Worm (Caenorhabditis elegans) whole organism, early embryonic: ENCODE measurements around the gene F52H2.1.

Experiments
- B0310.2 ChIP-seq: sonication (generic microtip); optimal IDR thresholded peaks from 2 replicates; lab custom pipeline; 2016; ENCODE audit warnings: mild to moderate bottlenecking, missing genetic modification characterization, missing compliant biosample characterization
- F13C5.2 ChIP-seq: sonication (generic microtip); optimal IDR thresholded peaks from 2 replicates; lab custom pipeline; 2017; ENCODE audit warnings: mild to moderate bottlenecking, missing genetic modification characterization, inconsistent platforms, missing compliant biosample characterization
- aly-1 ChIP-seq: sonication (generic microtip); optimal IDR thresholded peaks from 2 replicates; lab custom pipeline; 2016; ENCODE audit warnings: missing genetic modification characterization, missing compliant biosample characterization
- ama-1 ChIP-seq: fragments of 150-350 bp; optimal IDR thresholded peaks from 2 replicates; lab custom pipeline; 2014
- ceh-13 ChIP-seq: fragments of 200-800 bp; sonication (Bioruptor generic); optimal IDR thresholded peaks from 2 replicates; lab custom pipeline; 2018; ENCODE audit warnings: mild to moderate bottlenecking, missing genetic modification characterization, missing compliant biosample characterization
- ceh-36 ChIP-seq: sonication (generic microtip); optimal IDR thresholded peaks from 2 replicates; lab custom pipeline; 2016; ENCODE audit warnings: missing genetic modification characterization, inconsistent platforms, missing compliant biosample characterization
- ets-7 ChIP-seq: sonication (generic microtip); optimal IDR thresholded peaks from 2 replicates; lab custom pipeline; 2016; ENCODE audit warnings: missing genotype, missing genetic modification characterization, missing compliant biosample characterization
- flt-1 ChIP-seq: fragments of 200-800 bp; sonication (Bioruptor generic); IDR thresholded peaks from 2 replicates; pipeline ENCODE4 v1.3.6; 2022; ENCODE audit warnings: missing genetic modification characterization, missing compliant biosample characterization
- hmbx-1 ChIP-seq: sonication (generic microtip); optimal IDR thresholded peaks from 2 replicates; lab custom pipeline; 2016; ENCODE audit warnings: mild to moderate bottlenecking, missing genetic modification characterization, missing compliant biosample characterization
- hmg-4 ChIP-seq: fragments of 200-800 bp; sonication (Bioruptor generic); optimal IDR thresholded peaks from 2 replicates; lab custom pipeline; 2018; ENCODE audit warnings: mild to moderate bottlenecking, missing genetic modification characterization, missing compliant biosample characterization
- pes-1 ChIP-seq: fragments of 200-800 bp; sonication (Bioruptor generic); IDR thresholded peaks from 2 replicates; pipeline ENCODE4 v1.3.6; 2022; ENCODE audit warnings: missing genetic modification reagents, missing genetic modification characterization, missing compliant biosample characterization
- scrt-1 ChIP-seq: fragments of 200-800 bp; sonication (Bioruptor generic); IDR thresholded peaks from 2 replicates; pipeline ENCODE4 v1.3.6; 2022; ENCODE audit warnings: missing genetic modification characterization, missing compliant biosample characterization
- tbx-37 ChIP-seq: fragments of 200-800 bp; sonication (Bioruptor generic); conservative IDR thresholded peaks from 2 replicates; pipeline ENCODE4 v1.3.6; 2022; ENCODE audit warnings: missing genetic modification reagents, missing genetic modification characterization, missing compliant biosample characterization
- tra-4 ChIP-seq: sonication (generic microtip); optimal IDR thresholded peaks from 2 replicates; lab custom pipeline; 2017; ENCODE audit warnings: missing genetic modification characterization, missing compliant biosample characterization

DNA sequence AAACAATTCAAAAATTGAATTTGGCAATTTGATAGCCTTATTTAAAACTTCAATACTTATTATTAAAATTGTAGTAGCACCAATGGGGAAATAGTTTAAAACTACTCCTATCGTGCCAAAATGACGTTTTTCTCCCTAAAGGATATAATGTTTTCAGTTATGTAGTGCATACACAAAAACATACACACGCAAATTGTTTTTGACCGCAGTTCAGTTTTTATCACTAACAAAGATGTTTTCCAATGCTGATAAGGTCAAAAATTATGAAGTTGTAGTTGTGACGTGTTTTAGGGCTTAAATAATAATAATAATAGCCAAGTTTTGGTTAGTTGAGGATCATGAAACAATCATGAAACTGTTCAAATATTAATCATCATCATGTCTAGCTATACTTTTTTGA is 17.1 kb downstream of the F52H2.1 start:
- TF ChIP-seq ama-1 (lab: Kevin White, UChicago) = no peak
- TF ChIP-seq ceh-36 (tag; lab: Kevin White, UChicago) = no peak
- no peak for TF ChIP-seq flt-1 (GFP tag; lab: Robert Waterston, UW)
- TF ChIP-seq hmbx-1 (tag; lab: Kevin White, UChicago) = no peak
- no peak for TF ChIP-seq hmg-4 (GFP tag; lab: Kevin White, UChicago)
- TF ChIP-seq ets-7 (tag; lab: Kevin White, UChicago) = no peak
- TF ChIP-seq ceh-13 (GFP tag; lab: Kevin White, UChicago) = no peak
- TF ChIP-seq scrt-1 (GFP tag; lab: Robert Waterston, UW) = no peak
- no peak for TF ChIP-seq aly-1 (tag; lab: Kevin White, UChicago)
- TF ChIP-seq tra-4 = no peak
- no peak for TF ChIP-seq F13C5.2 (tag; lab: Kevin White, UChicago)
- no peak for TF ChIP-seq pes-1
- TF ChIP-seq B0310.2 (tag; lab: Kevin White, UChicago) = no peak
- TF ChIP-seq tbx-37 (GFP tag; lab: Robert Waterston, UW) = no peak
